Fruit fly (Drosophila melanogaster) whole organism, wandering third instar larva: ENCODE results near the gene CG42335.

Source experiments
- Abd-B ChIP-seq: fragments of >200 bp; optimal IDR thresholded peaks from 2 replicates; lab custom pipeline; 2017; ENCODE audit warnings: missing biosample characterization, missing genetic modification characterization
- CG32264 ChIP-seq: fragments of 200-800 bp; sonication (Bioruptor generic); optimal IDR thresholded peaks from 2 replicates; lab custom pipeline; 2016; ENCODE audit warnings: missing biosample characterization, missing genetic modification characterization
- CrebA ChIP-seq: fragments of 200-800 bp; sonication (Bioruptor generic); optimal IDR thresholded peaks from 2 replicates; lab custom pipeline; 2016; ENCODE audit warnings: missing biosample characterization, mild to moderate bottlenecking, missing genetic modification characterization, borderline replicate concordance
- Dfd ChIP-seq: fragments of >200 bp; optimal IDR thresholded peaks from 2 replicates; lab custom pipeline; 2017; ENCODE audit warnings: missing biosample characterization, missing genetic modification characterization
- Dif ChIP-seq: fragments of 200-275, 200-300 bp; sonication (Bioruptor generic); optimal IDR thresholded peaks from 2 replicates; lab custom pipeline; 2018; ENCODE audit warnings: missing biosample characterization, missing genetic modification characterization; ENCODE audit not compliant: partially characterized antibody
- GATAd ChIP-seq: sonication (Bioruptor generic); optimal IDR thresholded peaks from 2 replicates; lab custom pipeline; 2016; ENCODE audit warnings: missing biosample characterization, missing genetic modification characterization
- HLH106 ChIP-seq: fragments of 200-800 bp; optimal IDR thresholded peaks from 3 replicates; lab custom pipeline; 2019; ENCODE audit warnings: missing biosample characterization, mild to moderate bottlenecking, missing genetic modification characterization, moderate library complexity
- Hnf4 ChIP-seq: fragments of 200-800 bp; sonication (Bioruptor generic); optimal IDR thresholded peaks from 2 replicates; lab custom pipeline; 2016; ENCODE audit warnings: missing biosample characterization, mild to moderate bottlenecking, missing genetic modification characterization
- Hr83 ChIP-seq: fragments of 200-300 bp; sonication (Bioruptor generic); optimal IDR thresholded peaks from 2 replicates; lab custom pipeline; 2016; ENCODE audit warnings: missing biosample characterization, mild to moderate bottlenecking, missing genetic modification characterization, moderate library complexity; ENCODE audit not compliant: poor library complexity, severe bottlenecking
- Myc ChIP-seq: fragments of >200 bp; optimal IDR thresholded peaks from 2 replicates; lab custom pipeline; 2017
- N ChIP-seq: fragments of >200 bp; optimal IDR thresholded peaks from 2 replicates; lab custom pipeline; 2018; ENCODE audit warnings: missing biosample characterization, missing external identifiers, missing genetic modification characterization
- OdsH ChIP-seq: fragments of 200-800 bp; sonication (Bioruptor generic); optimal IDR thresholded peaks from 2 replicates; lab custom pipeline; 2016; ENCODE audit warnings: missing biosample characterization, mild to moderate bottlenecking, missing genetic modification characterization
- Rel ChIP-seq, 2 experiments: fragments of 200-800 bp; sonication (Bioruptor generic) in 1 of 2; optimal IDR thresholded peaks; 2 replicates in 1 of 2; 3 replicates in 1 of 2; lab custom pipeline; 2016 to 2019; ENCODE audit warnings: mild to moderate bottlenecking in 2 of 2, missing biosample characterization in 2 of 2, missing genetic modification characterization in 2 of 2, moderate library complexity in 1 of 2
- Sp1 ChIP-seq: fragments of 200-800 bp; sonication (Bioruptor generic); optimal IDR thresholded peaks from 3 replicates; lab custom pipeline; 2019; ENCODE audit warnings: missing biosample characterization, mild to moderate bottlenecking, missing genetic modification characterization, moderate library complexity
- Vsx2 ChIP-seq: fragments of 200-300, 225-300 bp; sonication (Bioruptor generic); optimal IDR thresholded peaks from 2 replicates; lab custom pipeline; 2018; ENCODE audit warnings: missing biosample characterization, missing genetic modification characterization; ENCODE audit not compliant: partially characterized antibody
- br ChIP-seq: fragments of 200-800 bp; sonication (Bioruptor generic); optimal IDR thresholded peaks from 2 replicates; lab custom pipeline; 2016; ENCODE audit warnings: missing biosample characterization, missing genetic modification characterization
- dl ChIP-seq, 2 experiments: fragments of 175-275, 200-275 bp in 1 of 2; fragments of 200-275 bp in 1 of 2; sonication (Bioruptor generic); optimal IDR thresholded peaks; lab custom pipeline; 2018; ENCODE audit warnings: mild to moderate bottlenecking in 2 of 2, missing biosample characterization in 2 of 2, missing genetic modification characterization in 2 of 2, moderate library complexity in 2 of 2; ENCODE audit not compliant: partially characterized antibody in 2 of 2, insufficient read depth in 1 of 2
- dmrt93B ChIP-seq: fragments of 200-800 bp; sonication (Bioruptor generic); optimal IDR thresholded peaks from 2 replicates; lab custom pipeline; 2018; ENCODE audit warnings: missing biosample characterization, mild to moderate bottlenecking, missing genetic modification characterization
- ey ChIP-seq: fragments of 200-800 bp; sonication (Bioruptor generic); optimal IDR thresholded peaks from 2 replicates; lab custom pipeline; 2016; ENCODE audit warnings: missing biosample characterization, missing genetic modification characterization
- foxo ChIP-seq, 2 experiments: fragments of 200-800 bp; sonication (Bioruptor generic); optimal IDR thresholded peaks; 2 replicates in 1 of 2; 3 replicates in 1 of 2; lab custom pipeline; 2016 to 2017; ENCODE audit warnings: missing biosample characterization in 2 of 2, missing genetic modification characterization in 2 of 2
- fru ChIP-seq: fragments of 200-800 bp; sonication (Bioruptor generic); optimal IDR thresholded peaks from 3 replicates; lab custom pipeline; 2016; ENCODE audit warnings: missing biosample characterization, mild to moderate bottlenecking, missing genetic modification characterization
- h ChIP-seq: fragments of 200-800 bp; sonication (Bioruptor generic); optimal IDR thresholded peaks from 3 replicates; lab custom pipeline; 2016; ENCODE audit warnings: missing biosample characterization, mild to moderate bottlenecking, missing genetic modification characterization
- jim ChIP-seq: fragments of 175-275, 200-325 bp; sonication (Bioruptor generic); optimal IDR thresholded peaks from 2 replicates; lab custom pipeline; 2016; ENCODE audit warnings: missing biosample characterization, mild to moderate bottlenecking, missing genetic modification characterization
- pan ChIP-seq: fragments of >200 bp; optimal IDR thresholded peaks from 2 replicates; lab custom pipeline; 2017
- psq ChIP-seq: fragments of 200-800 bp; sonication (Bioruptor generic); optimal IDR thresholded peaks from 3 replicates; lab custom pipeline; 2017; ENCODE audit warnings: missing biosample characterization, mild to moderate bottlenecking, missing genetic modification characterization, moderate library complexity
- rgr ChIP-seq: fragments of 200-800 bp; sonication (Bioruptor generic); optimal IDR thresholded peaks from 3 replicates; lab custom pipeline; 2016; ENCODE audit warnings: missing biosample characterization, mild to moderate bottlenecking, missing genetic modification characterization
- tai ChIP-seq: sonication (Bioruptor generic); optimal IDR thresholded peaks from 2 replicates; lab custom pipeline; 2016; ENCODE audit warnings: missing biosample characterization, missing genetic modification characterization
- usp ChIP-seq: fragments of >200 bp; optimal IDR thresholded peaks from 2 replicates; lab custom pipeline; 2017; ENCODE audit warnings: missing biosample characterization, missing genetic modification characterization
- woc ChIP-seq: sonication (Bioruptor generic); optimal IDR thresholded peaks from 2 replicates; lab custom pipeline; 2016; ENCODE audit warnings: missing biosample characterization, mild to moderate bottlenecking, missing genetic modification characterization

Gene CG42335

dm6 chr3R:21753974-21754373 is 4.6 kb upstream of the CG42335 start, which contains the start of gene CG31198:
CG31198 (plus strand) TSS chr3R:21754324.
- TF ChIP-seq CrebA, result peak; percentile 19
- no peak for TF ChIP-seq fru (GFP tag; lab: Kevin White, UChicago)
- no peak for TF ChIP-seq h
- TF ChIP-seq psq, result no peak
- no peak for TF ChIP-seq Hnf4 (GFP tag; lab: Kevin White, UChicago)
- TF ChIP-seq CG32264 (GFP tag; lab: Kevin White, UChicago), result no peak
- no peak for TF ChIP-seq ey
- TF ChIP-seq Vsx2 (GFP tag; lab: Kevin White, UChicago), result no peak
- TF ChIP-seq Sp1, result no peak
- TF ChIP-seq Dif, result no peak
- no peak for TF ChIP-seq OdsH (GFP tag; lab: Kevin White, UChicago)
- TF ChIP-seq br (GFP tag; lab: Kevin White, UChicago), result peak; percentile 48
- no peak for TF ChIP-seq Rel (GFP tag; optimal IDR thresholded peaks at IDR 0.05; lab: Kevin White, UChicago)
- peak; percentile 33 for TF ChIP-seq Rel (tag; optimal IDR thresholded peaks at IDR 0.05; lab: Kevin White, UChicago)
- no peak for TF ChIP-seq Myc
- TF ChIP-seq Abd-B, result no peak
- TF ChIP-seq, all 38 proteins: peak for 3

- TF ChIP-seq Dif (no peak), GATAd (GFP tag; lab: Kevin White, UChicago) (no peak), br (GFP tag; lab: Kevin White, UChicago) (no peak), HLH106 (tag; lab: Kevin White, UChicago) (no peak), rgr (GFP tag; lab: Kevin White, UChicago) (no peak), Dfd (GFP tag; lab: Kevin White, UChicago) (no peak), tai (no peak), foxo (GFP tag; optimal IDR thresholded peaks at IDR 0.05; lab: Kevin White, UChicago) (no peak), Rel (GFP tag; optimal IDR thresholded peaks at IDR 0.05; lab: Kevin White, UChicago) (no peak), Rel (tag; optimal IDR thresholded peaks at IDR 0.05; lab: Kevin White, UChicago) (no peak), OdsH (GFP tag; lab: Kevin White, UChicago) (no peak), Abd-B (no peak), ey (no peak), Hnf4 (GFP tag; lab: Kevin White, UChicago) (no peak), Vsx2 (GFP tag; lab: Kevin White, UChicago) (no peak), woc (GFP tag; lab: Kevin White, UChicago) (no peak)
These were observed 1.0 kb upstream of the CG42335 start for dm6 chr3R:21757550-21757949.

- no peak for TF ChIP-seq OdsH (GFP tag; lab: Kevin White, UChicago)
- TF ChIP-seq pan, result no peak
These were observed 10.7 kb downstream of the CG42335 start, which contains the start of gene Burs for dm6 chr3R:21769218-21769617. Burs (plus strand) TSS chr3R:21769518.

DNA sequence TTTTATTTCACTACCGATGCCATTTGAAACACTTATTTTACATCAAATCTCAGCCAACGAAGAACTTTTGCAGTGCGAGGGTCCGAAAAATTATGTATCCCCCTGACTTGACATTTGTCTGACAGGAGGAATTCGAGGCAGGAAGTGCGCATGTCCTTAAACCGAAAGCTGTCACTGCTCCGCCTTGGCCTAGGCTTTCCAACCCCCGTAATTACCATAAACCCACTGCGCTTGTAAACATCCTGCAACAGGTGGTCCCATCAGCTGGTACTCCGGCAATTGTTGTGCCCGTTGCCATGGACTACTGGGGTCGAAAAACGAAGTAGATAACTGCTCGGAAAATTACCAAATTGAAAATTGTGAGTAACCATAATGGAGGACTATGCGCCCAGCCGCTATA is 17.2 kb downstream of the CG42335 start, which contains the start of the genes GABA-B-R2 and CG6800:
Gene GABA-B-R2, minus strand, starts transcription at position 75 of the 400 bp plus-strand sequence.
Gene CG6800, plus strand, starts transcription at position 373 of the 400 bp plus-strand sequence.
- TF ChIP-seq foxo (GFP tag; optimal IDR thresholded peaks at IDR 0.05; lab: Kevin White, UChicago) (no peak), Vsx2 (GFP tag; lab: Kevin White, UChicago) (no peak), GATAd (GFP tag; lab: Kevin White, UChicago) (no peak), dmrt93B (no peak), Sp1 (no peak), rgr (GFP tag; lab: Kevin White, UChicago) (no peak), CG32264 (GFP tag; lab: Kevin White, UChicago) (no peak), N (GFP tag; lab: Kevin White, UChicago) (no peak), jim (GFP tag; lab: Kevin White, UChicago) (no peak), ey (no peak), Hr83 (GFP tag; lab: Kevin White, UChicago) (no peak), Hnf4 (GFP tag; lab: Kevin White, UChicago) (no peak), fru (GFP tag; lab: Kevin White, UChicago) (no peak), Dfd (GFP tag; lab: Kevin White, UChicago) (no peak), tai (no peak)

DNA sequence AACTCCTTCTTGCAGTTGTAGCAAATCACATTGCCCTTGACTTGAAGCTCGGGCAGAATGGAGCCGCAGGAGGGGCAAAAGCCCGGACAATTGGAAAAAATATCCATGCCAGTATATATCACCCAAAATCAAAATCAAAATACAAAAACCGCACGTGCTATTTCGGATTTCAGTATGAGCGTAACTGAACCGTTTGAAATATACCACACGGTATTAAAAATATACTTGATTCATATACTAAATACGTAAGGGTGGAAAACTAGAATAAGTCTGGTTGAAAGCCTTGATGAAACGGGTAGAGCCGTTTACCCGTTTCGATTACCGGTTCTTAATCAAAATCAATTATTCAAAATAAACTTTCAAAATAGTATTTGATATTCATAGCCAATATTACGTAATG is 19.1 kb downstream of the CG42335 start, which contains the start of gene Polr1H:
Gene Polr1H, minus strand, starts transcription at position 188 of the 400 bp plus-strand sequence.
- TF ChIP-seq usp (GFP tag; lab: Kevin White, UChicago), result no peak
- TF ChIP-seq GATAd (GFP tag; lab: Kevin White, UChicago), result no peak
- no peak for TF ChIP-seq h
- TF ChIP-seq HLH106 (tag; lab: Kevin White, UChicago), result no peak
- peak; percentile 13 for TF ChIP-seq CrebA
- no peak for TF ChIP-seq Hr83 (GFP tag; lab: Kevin White, UChicago)
- TF ChIP-seq dl (GFP tag; optimal IDR thresholded peaks at IDR 0.05; lab: Kevin White, UChicago; ENCODE audit: insufficient read depth in 1 of 2, partially characterized antibody in 2 of 2), result no peak
- peak; percentile 87 for TF ChIP-seq Myc
